Fruit fly (Drosophila melanogaster) whole organism, adult: Measurements from ENCODE around the gene CG7601.

ENCODE experiments used
- CG11617 ChIP-seq: fragments of 200-800 bp; sonication (Bioruptor generic); optimal IDR thresholded peaks from 2 replicates; lab custom pipeline; 2017; ENCODE audit warnings: mild to moderate bottlenecking, missing biosample characterization, missing genetic modification reagents, missing genetic modification characterization
- CG12768 ChIP-seq: fragments of 200-800 bp; sonication (Bioruptor generic); optimal IDR thresholded peaks from 2 replicates; lab custom pipeline; 2017; ENCODE audit warnings: missing biosample characterization, missing genetic modification characterization, mild to moderate bottlenecking, moderate library complexity, missing genetic modification reagents
- CG14711 ChIP-seq: fragments of 200-800 bp; sonication (Bioruptor generic); optimal IDR thresholded peaks from 2 replicates; lab custom pipeline; 2018; ENCODE audit warnings: missing biosample characterization, mild to moderate bottlenecking, missing genetic modification characterization, moderate library complexity
- CG1620 ChIP-seq: fragments of 200-800 bp; sonication (Bioruptor generic); optimal IDR thresholded peaks from 2 replicates; lab custom pipeline; 2016; ENCODE audit warnings: missing biosample characterization, missing genetic modification characterization
- CG33017 ChIP-seq: fragments of 200-800 bp; sonication (Bioruptor generic); optimal IDR thresholded peaks from 2 replicates; lab custom pipeline; 2018; ENCODE audit warnings: missing biosample characterization, mild to moderate bottlenecking, missing genetic modification characterization, moderate library complexity
- CG5204 ChIP-seq: fragments of 200-800 bp; sonication (Bioruptor generic); optimal IDR thresholded peaks from 2 replicates; lab custom pipeline; 2016; ENCODE audit warnings: missing biosample characterization, missing genetic modification characterization
- CG7045 ChIP-seq: fragments of 200-800 bp; sonication (Bioruptor generic); optimal IDR thresholded peaks from 2 replicates; lab custom pipeline; 2017; ENCODE audit warnings: missing biosample characterization, mild to moderate bottlenecking, missing genetic modification characterization
- CG7101 ChIP-seq: fragments of 200-800 bp; sonication (Bioruptor generic); optimal IDR thresholded peaks from 2 replicates; lab custom pipeline; 2018; ENCODE audit warnings: missing biosample characterization, mild to moderate bottlenecking, missing genetic modification characterization, moderate library complexity
- Clk ChIP-seq: fragments of 200-800 bp; sonication (Bioruptor generic); optimal IDR thresholded peaks from 2 replicates; lab custom pipeline; 2017; ENCODE audit warnings: missing biosample characterization, missing genetic modification characterization
- Crg-1 ChIP-seq: fragments of 200-800 bp; sonication (Bioruptor generic); optimal IDR thresholded peaks from 2 replicates; lab custom pipeline; 2016; ENCODE audit warnings: missing biosample characterization, missing genetic modification characterization
- Hr96 ChIP-seq: fragments of 200-800 bp; sonication (Bioruptor generic); optimal IDR thresholded peaks from 2 replicates; lab custom pipeline; 2016; ENCODE audit warnings: missing biosample characterization, missing genetic modification characterization
- Mnt ChIP-seq: fragments of 200-800 bp; sonication (Bioruptor generic); optimal IDR thresholded peaks from 2 replicates; lab custom pipeline; 2016; ENCODE audit warnings: missing biosample characterization, mild to moderate bottlenecking, missing genetic modification characterization
- bab1 ChIP-seq: fragments of 200-800 bp; sonication (Bioruptor generic); optimal IDR thresholded peaks from 3 replicates; lab custom pipeline; 2019; ENCODE audit warnings: missing biosample characterization, mild to moderate bottlenecking, missing genetic modification characterization, moderate library complexity
- cic ChIP-seq: fragments of 200-800 bp; sonication (Bioruptor generic); optimal IDR thresholded peaks from 2 replicates; lab custom pipeline; 2017; ENCODE audit warnings: missing biosample characterization, mild to moderate bottlenecking, missing genetic modification characterization, moderate library complexity
- cnc ChIP-seq, 2 experiments: fragments of >200 bp; optimal IDR thresholded peaks; 2 replicates each; lab custom pipeline; 2017
- kay ChIP-seq: fragments of 200-800 bp; sonication (Bioruptor generic); peaks from one replicate; lab custom pipeline; 2016; ENCODE audit warnings: missing biosample characterization, missing genetic modification characterization, borderline replicate concordance
- ovo ChIP-seq: fragments of 200-800 bp; sonication (Bioruptor generic); optimal IDR thresholded peaks from 2 replicates; lab custom pipeline; 2016; ENCODE audit warnings: missing biosample characterization, missing genetic modification characterization
- pad ChIP-seq: fragments of 200-800 bp; sonication (Bioruptor generic); optimal IDR thresholded peaks from 3 replicates; lab custom pipeline; 2017; ENCODE audit warnings: missing biosample characterization, missing genetic modification characterization, mild to moderate bottlenecking, moderate library complexity, missing genetic modification reagents
- tj ChIP-seq: fragments of 200-800 bp; sonication (Bioruptor generic); optimal IDR thresholded peaks from 3 replicates; lab custom pipeline; 2017; ENCODE audit warnings: missing biosample characterization, mild to moderate bottlenecking, missing genetic modification characterization, moderate library complexity
- toe ChIP-seq: fragments of 200-800 bp; sonication (Bioruptor generic); optimal IDR thresholded peaks from 2 replicates; lab custom pipeline; 2016; ENCODE audit warnings: missing biosample characterization, missing genetic modification characterization

Gene CG7601

dm6 chr3R:29717519-29717918 lies 19.0 kb downstream of the CG7601 start:
- TF ChIP-seq Crg-1 (GFP tag; lab: Kevin White, UChicago) (no peak), kay (GFP tag; lab: Kevin White, UChicago) (no peak), CG1620 (no peak), Mnt (GFP tag; lab: Kevin White, UChicago) (no peak), Clk (peak; percentile 38), CG7045 (GFP tag; lab: Kevin White, UChicago) (peak; percentile 49), tj (GFP tag; lab: Kevin White, UChicago) (no peak), cnc (optimal IDR thresholded peaks at IDR 0.05; lab: Kevin White, UChicago) (no peak), CG11617 (GFP tag; lab: Kevin White, UChicago) (no peak), CG5204 (GFP tag; lab: Kevin White, UChicago) (no peak), bab1 (GFP tag; lab: Kevin White, UChicago) (no peak), CG7101 (peak; percentile 63), ovo (GFP tag; lab: Kevin White, UChicago) (no peak), cic (GFP tag; lab: Kevin White, UChicago) (peak; percentile 8), pad (peak; percentile 9), CG33017 (peak; percentile 80), CG12768 (peak; percentile 57), CG14711 (peak; percentile 61), toe (GFP tag; lab: Kevin White, UChicago) (no peak), Hr96 (peak; percentile 35)

- TF ChIP-seq Hr96 (peak; percentile 51), CG1620 (peak; percentile 4), tj (GFP tag; lab: Kevin White, UChicago) (peak; percentile 26), Clk (no peak), Mnt (GFP tag; lab: Kevin White, UChicago) (no peak), bab1 (GFP tag; lab: Kevin White, UChicago) (peak; percentile 28), toe (GFP tag; lab: Kevin White, UChicago) (peak; percentile 38), cic (GFP tag; lab: Kevin White, UChicago) (no peak), kay (GFP tag; lab: Kevin White, UChicago) (no peak), CG5204 (GFP tag; lab: Kevin White, UChicago) (peak; percentile 25), CG7045 (GFP tag; lab: Kevin White, UChicago) (peak; percentile 5)
Measured at dm6 chr3R:29716782-29717317, 19.7 kb downstream of the CG7601 start, which contains the start of gene Obp99b. Gene Obp99b (minus strand): TSS chr3R:29716896.

- TF ChIP-seq CG7045 (GFP tag; lab: Kevin White, UChicago) = no peak
- TF ChIP-seq CG5204 (GFP tag; lab: Kevin White, UChicago) = no peak
- no peak for TF ChIP-seq cic (GFP tag; lab: Kevin White, UChicago)
- no peak for TF ChIP-seq Hr96
- no peak for TF ChIP-seq tj (GFP tag; lab: Kevin White, UChicago)
- no peak for TF ChIP-seq CG14711
- no peak for TF ChIP-seq pad
- no peak for TF ChIP-seq kay (GFP tag; lab: Kevin White, UChicago)
- no peak for TF ChIP-seq Crg-1 (GFP tag; lab: Kevin White, UChicago)
- no peak for TF ChIP-seq ovo (GFP tag; lab: Kevin White, UChicago)
Measured at dm6 chr3R:29716043-29716781, 20.3 kb downstream of the CG7601 start.

- TF ChIP-seq Hr96 (no peak), CG11617 (GFP tag; lab: Kevin White, UChicago) (no peak), cnc (optimal IDR thresholded peaks at IDR 0.05; lab: Kevin White, UChicago) (no peak), ovo (GFP tag; lab: Kevin White, UChicago) (no peak), CG7101 (no peak), CG7045 (GFP tag; lab: Kevin White, UChicago) (no peak), CG33017 (no peak)
Measured at dm6 chr3R:29715277-29715676, 21.3 kb downstream of the CG7601 start, which contains the start of gene Dup99B. Gene Dup99B (minus strand): TSS chr3R:29715377.

DNA sequence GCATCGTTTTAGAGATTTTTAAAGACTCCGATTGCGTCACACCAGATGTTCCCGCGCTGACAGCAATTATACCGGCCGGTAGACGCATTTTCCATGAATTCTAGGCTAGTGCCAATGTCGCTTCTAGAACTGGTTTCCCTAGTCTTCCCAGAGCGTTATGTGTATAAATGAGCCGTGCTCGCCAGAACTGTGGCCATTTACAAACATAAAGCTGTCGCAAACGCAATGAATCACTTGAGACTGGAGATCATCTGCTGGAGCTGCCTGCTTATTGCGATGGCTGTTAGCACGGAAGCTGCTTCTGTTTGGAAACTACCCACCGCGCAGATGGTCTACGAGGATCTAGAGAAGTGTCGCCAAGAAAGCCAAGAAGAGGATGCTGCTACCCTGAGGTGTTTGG lies 22.2 kb downstream of the CG7601 start, which contains the start of gene Obp99d:
Gene Obp99d (plus strand): TSS at position 192 of the 400 bp plus-strand sequence.
- TF ChIP-seq Clk (no peak), Mnt (GFP tag; lab: Kevin White, UChicago) (no peak), Hr96 (no peak)

DNA sequence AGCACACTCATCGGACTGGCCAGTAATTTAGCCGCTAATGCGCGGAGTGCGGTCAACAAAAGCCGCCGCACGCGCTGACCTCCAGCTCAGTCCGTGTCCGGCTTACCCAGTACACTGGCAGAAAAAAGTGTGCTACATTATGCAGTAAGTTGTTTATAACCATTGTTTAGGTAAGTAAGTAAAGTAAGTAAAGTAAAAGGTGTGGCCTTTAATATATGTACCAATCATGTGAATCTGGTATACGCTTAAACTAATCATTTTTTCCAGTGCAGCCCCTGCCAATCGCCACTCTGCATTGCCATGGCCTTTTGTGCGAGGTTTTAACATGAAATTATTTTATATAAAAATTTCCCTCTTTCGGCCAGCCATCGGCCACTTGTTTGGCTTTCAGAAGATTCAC lies 25.1 kb downstream of the CG7601 start:
- no peak for TF ChIP-seq Hr96
- TF ChIP-seq CG7101 = no peak
- TF ChIP-seq cnc (optimal IDR thresholded peaks at IDR 0.05; lab: Kevin White, UChicago) = no peak
- no peak for TF ChIP-seq Clk
- no peak for TF ChIP-seq CG33017
- no peak for TF ChIP-seq Mnt (GFP tag; lab: Kevin White, UChicago)
- TF ChIP-seq CG11617 (GFP tag; lab: Kevin White, UChicago) = no peak
- no peak for TF ChIP-seq CG12768
- TF ChIP-seq kay (GFP tag; lab: Kevin White, UChicago) = no peak
- no peak for TF ChIP-seq tj (GFP tag; lab: Kevin White, UChicago)
- no peak for TF ChIP-seq CG14711

dm6 chr3R:29708322-29708721 lies 28.2 kb downstream of the CG7601 start:
- TF ChIP-seq bab1 (GFP tag; lab: Kevin White, UChicago) (no peak), CG11617 (GFP tag; lab: Kevin White, UChicago) (no peak), CG7101 (no peak), Mnt (GFP tag; lab: Kevin White, UChicago) (no peak), CG5204 (GFP tag; lab: Kevin White, UChicago) (no peak), CG12768 (no peak), pad (no peak), CG7045 (GFP tag; lab: Kevin White, UChicago) (no peak), Hr96 (no peak), CG14711 (no peak), Clk (no peak), toe (GFP tag; lab: Kevin White, UChicago) (no peak)
